Worm (Caenorhabditis elegans): Measurements from ENCODE around the gene F40G9.17.

ce11 chrIII:183072-183471 lies 11.2 kb upstream of the F40G9.17 start:
- TF ChIP-seq dao-5 (tag; optimal IDR thresholded peaks at IDR 0.05) (no peak), him-1 (tag; optimal IDR thresholded peaks at IDR 0.05) (no peak), W03F9.2 (tag; optimal IDR thresholded peaks at IDR 0.05) (no peak)

Data from whole organism, L4/young adult.